Worm (Caenorhabditis elegans) whole organism, dauer: ENCODE measurements around the gene srj-20.
"Not testable (repeated sequence)": the region's sequence is repeated elsewhere in the genome, so short reads cannot be mapped to it uniquely, and the experiment has no call there.

ENCODE experiments used
- unc-62 ChIP-seq: sonication (generic microtip); optimal IDR thresholded peaks from 2 replicates; lab custom pipeline; 2017; ENCODE audit warnings: missing biosample characterization, missing genetic modification reagents, missing genetic modification characterization

The srj-20 gene

ce11 chrV:2573108-2573507, at the start of gene srj-20:
Gene srj-20, minus strand, starts transcription at chrV:2573208.
- no peak for TF ChIP-seq unc-62 (GFP tag; lab: Kevin White, UChicago)

- TF ChIP-seq unc-62 (GFP tag; lab: Kevin White, UChicago) = no peak
These were observed 48.9 kb upstream of the srj-20 start, which contains the start of gene srh-271 for ce11 chrV:2621879-2622278. Gene srh-271, minus strand, starts transcription at chrV:2621979.

- TF ChIP-seq unc-62 (GFP tag; lab: Kevin White, UChicago) = no peak
These were observed 44.5 kb upstream of the srj-20 start for ce11 chrV:2617499-2617898.

- TF ChIP-seq unc-62 (GFP tag; lab: Kevin White, UChicago) = no peak
These were observed 42.1 kb upstream of the srj-20 start, which contains the start of gene F53E10.1 for ce11 chrV:2614986-2615687. Gene F53E10.1, plus strand, starts transcription at chrV:2615310.

- no peak for TF ChIP-seq unc-62 (GFP tag; lab: Kevin White, UChicago)
These were observed 35.3 kb upstream of the srj-20 start, which contains the start of gene acr-17 for ce11 chrV:2608352-2608751. Gene acr-17, plus strand, starts transcription at chrV:2608652.

ce11 chrV:2603056-2603455, 30.0 kb upstream of the srj-20 start, which contains the start of gene F53E10.6:
Gene F53E10.6, minus strand, starts transcription at chrV:2603063.
- TF ChIP-seq unc-62 (GFP tag; lab: Kevin White, UChicago) = no peak

- TF ChIP-seq unc-62 (GFP tag; lab: Kevin White, UChicago) = no peak
These were observed 28.8 kb upstream of the srj-20 start for ce11 chrV:2601817-2602216.

- TF ChIP-seq unc-62 (GFP tag; lab: Kevin White, UChicago) = no peak
These were observed 27.5 kb upstream of the srj-20 start for ce11 chrV:2600543-2600942.

ce11 chrV:2598830-2599229, 25.8 kb upstream of the srj-20 start, which contains the start of gene F53E10.5:
Gene F53E10.5, minus strand, starts transcription at chrV:2598930.
- not testable (repeated sequence) for TF ChIP-seq unc-62 (GFP tag; lab: Kevin White, UChicago)

ce11 chrV:2595720-2596119, 22.7 kb upstream of the srj-20 start:
- TF ChIP-seq unc-62 (GFP tag; lab: Kevin White, UChicago) = no peak

ce11 chrV:2592173-2592676, 19.2 kb upstream of the srj-20 start, which contains the start of gene irg-3:
Gene irg-3, plus strand, starts transcription at chrV:2592591.
- TF ChIP-seq unc-62 (GFP tag; lab: Kevin White, UChicago) = no peak

ce11 chrV:2589834-2590233, 16.8 kb upstream of the srj-20 start:
- TF ChIP-seq unc-62 (GFP tag; lab: Kevin White, UChicago) = no peak

- TF ChIP-seq unc-62 (GFP tag; lab: Kevin White, UChicago) = no peak
These were observed 12.7 kb upstream of the srj-20 start, which contains the start of gene C29G2.6 for ce11 chrV:2585727-2586126. Gene C29G2.6, minus strand, starts transcription at chrV:2585908.

ce11 chrV:2580598-2580997, 7.6 kb upstream of the srj-20 start, which contains the start of gene C29G2.3:
Gene C29G2.3, plus strand, starts transcription at chrV:2580898.
- no peak for TF ChIP-seq unc-62 (GFP tag; lab: Kevin White, UChicago)

ce11 chrV:2577603-2578002, 4.6 kb upstream of the srj-20 start, which contains the start of gene srt-4:
Gene srt-4, plus strand, starts transcription at chrV:2577903.
- TF ChIP-seq unc-62 (GFP tag; lab: Kevin White, UChicago) = no peak

ce11 chrV:2575716-2576115, 2.7 kb upstream of the srj-20 start:
- TF ChIP-seq unc-62 (GFP tag; lab: Kevin White, UChicago) = no peak
